Worm (Caenorhabditis elegans): ENCODE results near the gene T08B1.1.

DNA sequence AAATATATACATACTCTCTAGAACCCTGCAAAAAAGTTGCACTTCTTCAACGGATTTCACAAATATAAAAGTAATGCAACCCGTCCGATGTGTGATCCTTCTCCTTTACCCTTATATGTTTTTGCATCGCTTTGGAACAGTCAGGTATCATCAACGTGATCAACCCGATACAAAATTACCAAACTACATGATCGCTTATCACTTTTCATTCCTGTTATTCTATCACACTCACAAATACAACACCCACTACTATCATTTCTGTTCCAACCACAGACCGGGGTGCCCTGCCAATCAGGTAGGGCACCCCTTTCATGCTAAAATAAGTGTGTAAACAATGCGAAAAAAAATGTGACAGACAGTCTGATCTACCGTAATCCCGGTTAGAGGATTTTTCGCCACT is 19.9 kb downstream of the T08B1.1 start:
- no peak for TF ChIP-seq W03F9.2 (tag; optimal IDR thresholded peaks at IDR 0.05)
- no peak for TF ChIP-seq him-1 (tag; optimal IDR thresholded peaks at IDR 0.05)

Data from whole organism, L4/young adult.